Worm (Caenorhabditis elegans) whole organism, L2 larva: ENCODE data around the gene zak-1.

ENCODE experiments used
- C34F6.9 ChIP-seq: fragments of 150-350 bp; optimal IDR thresholded peaks from 2 replicates; lab custom pipeline; 2014; ENCODE audit warnings: missing biosample characterization, missing genetic modification characterization
- F13H6.1 ChIP-seq: sonication (generic microtip); optimal IDR thresholded peaks from 2 replicates; lab custom pipeline; 2016; ENCODE audit warnings: missing genetic modification characterization, missing compliant biosample characterization
- Y55F3AM.14 ChIP-seq: fragments of 200-800 bp; sonication (Bioruptor generic); optimal IDR thresholded peaks from 2 replicates; lab custom pipeline; 2018; ENCODE audit warnings: mild to moderate bottlenecking, missing genetic modification characterization, missing compliant biosample characterization
- ama-1 ChIP-seq: fragments of 150-350 bp; optimal IDR thresholded peaks from 2 replicates; lab custom pipeline; 2018; ENCODE audit warnings: inconsistent platforms
- blmp-1 ChIP-seq: sonication (generic microtip); optimal IDR thresholded peaks from 2 replicates; lab custom pipeline; 2017; ENCODE audit warnings: missing genetic modification characterization, mild to moderate bottlenecking, missing compliant biosample characterization, antibody characterized with exemption, moderate library complexity; ENCODE audit not compliant: insufficient read depth
- ceh-16 ChIP-seq: fragments of 150-350 bp; optimal IDR thresholded peaks from 2 replicates; lab custom pipeline; 2014; ENCODE audit warnings: missing biosample characterization, missing genetic modification characterization
- ceh-82 ChIP-seq: fragments of 150-350 bp; optimal IDR thresholded peaks from 2 replicates; lab custom pipeline; 2014; ENCODE audit warnings: missing biosample characterization, missing genetic modification characterization
- crh-2 ChIP-seq: sonication (generic microtip); optimal IDR thresholded peaks from 2 replicates; lab custom pipeline; 2017; ENCODE audit warnings: missing biosample characterization, missing genetic modification characterization
- egl-27 ChIP-seq: sonication (generic microtip); optimal IDR thresholded peaks from 3 replicates; lab custom pipeline; 2017; ENCODE audit warnings: missing biosample characterization, missing genetic modification reagents, missing genetic modification characterization
- elt-1 ChIP-seq: fragments of 150-350 bp; optimal IDR thresholded peaks from 2 replicates; lab custom pipeline; 2014; ENCODE audit warnings: missing biosample characterization, missing genetic modification characterization
- elt-3 ChIP-seq: sonication (generic microtip); optimal IDR thresholded peaks from 2 replicates; lab custom pipeline; 2017; ENCODE audit warnings: missing biosample characterization, missing genetic modification characterization
- fos-1 ChIP-seq: fragments of 150-350 bp; optimal IDR thresholded peaks from 2 replicates; lab custom pipeline; 2014; ENCODE audit warnings: missing biosample characterization, missing genetic modification characterization
- gmeb-1 ChIP-seq: fragments of 150-350 bp; optimal IDR thresholded peaks from 2 replicates; lab custom pipeline; 2014; ENCODE audit warnings: missing biosample characterization, missing genetic modification characterization
- lin-11 ChIP-seq: fragments of 150-350 bp; sonication (generic microtip); optimal IDR thresholded peaks from 2 replicates; lab custom pipeline; 2014; ENCODE audit warnings: missing biosample characterization, missing genetic modification characterization, inconsistent platforms, mixed read lengths
- lin-13 ChIP-seq: fragments of 150-350 bp; optimal IDR thresholded peaks from 2 replicates; lab custom pipeline; 2014; ENCODE audit warnings: missing biosample characterization, missing genetic modification reagents, missing genetic modification characterization
- lin-39 ChIP-seq: fragments of 150-350 bp; optimal IDR thresholded peaks from 2 replicates; lab custom pipeline; 2014; ENCODE audit warnings: missing biosample characterization, missing genetic modification reagents, missing genetic modification characterization
- lsy-2 ChIP-seq, 2 experiments: fragments of 150-350 bp in 1 of 2; sonication (generic microtip) in 1 of 2; optimal IDR thresholded peaks; 2 replicates each; lab custom pipeline; 2014 to 2017; ENCODE audit warnings: missing biosample characterization in 2 of 2, missing genetic modification characterization in 2 of 2
- nhr-11 ChIP-seq: fragments of 150-350 bp; optimal IDR thresholded peaks from 2 replicates; lab custom pipeline; 2014; ENCODE audit warnings: missing biosample characterization, missing genetic modification characterization
- nhr-12 ChIP-seq: fragments of 150-350 bp; optimal IDR thresholded peaks from 2 replicates; lab custom pipeline; 2014; ENCODE audit warnings: missing biosample characterization, missing genetic modification characterization
- nhr-129 ChIP-seq: fragments of 150-350 bp; optimal IDR thresholded peaks from 2 replicates; lab custom pipeline; 2014; ENCODE audit warnings: missing biosample characterization, missing genetic modification characterization
- nhr-21 ChIP-seq: fragments of 150-350 bp; optimal IDR thresholded peaks from 2 replicates; lab custom pipeline; 2014; ENCODE audit warnings: missing biosample characterization, missing genetic modification characterization
- nhr-23 ChIP-seq: fragments of 150-350 bp; optimal IDR thresholded peaks from 2 replicates; lab custom pipeline; 2014; ENCODE audit warnings: missing biosample characterization, missing genetic modification reagents, missing genetic modification characterization
- nhr-237 ChIP-seq: fragments of 150-350 bp; optimal IDR thresholded peaks from 2 replicates; lab custom pipeline; 2014; ENCODE audit warnings: missing biosample characterization, missing genetic modification characterization
- nhr-25 ChIP-seq: fragments of 150-350 bp; sonication (generic microtip); optimal IDR thresholded peaks from 3 replicates; lab custom pipeline; 2014; ENCODE audit warnings: missing biosample characterization, missing genetic modification characterization
- nhr-6 ChIP-seq: fragments of 150-350 bp; optimal IDR thresholded peaks from 2 replicates; lab custom pipeline; 2014; ENCODE audit warnings: missing biosample characterization, missing genetic modification characterization
- nhr-77 ChIP-seq: fragments of 150-350 bp; optimal IDR thresholded peaks from 2 replicates; lab custom pipeline; 2014; ENCODE audit warnings: missing biosample characterization, missing genetic modification characterization
- peb-1 ChIP-seq: fragments of 150-350 bp; optimal IDR thresholded peaks from 2 replicates; lab custom pipeline; 2014; ENCODE audit warnings: missing biosample characterization, missing genetic modification characterization
- sem-4 ChIP-seq: fragments of 150-350 bp; optimal IDR thresholded peaks from 2 replicates; lab custom pipeline; 2014; ENCODE audit warnings: missing biosample characterization, missing genetic modification reagents, missing genetic modification characterization
- skn-1 ChIP-seq: sonication (generic microtip); optimal IDR thresholded peaks from 2 replicates; lab custom pipeline; 2017; ENCODE audit warnings: missing biosample characterization, missing genetic modification characterization
- sma-3 ChIP-seq: sonication (generic microtip); optimal IDR thresholded peaks from 2 replicates; lab custom pipeline; 2016; ENCODE audit warnings: missing genetic modification reagents, missing genetic modification characterization, missing compliant biosample characterization
- sma-9 ChIP-seq, 2 experiments: fragments of 150-350 bp in 1 of 2; sonication (generic microtip) in 1 of 2; optimal IDR thresholded peaks; 2 replicates each; lab custom pipeline; 2014 to 2016; ENCODE audit warnings: missing genetic modification characterization in 2 of 2, mild to moderate bottlenecking in 1 of 2, missing biosample characterization in 1 of 2, missing compliant biosample characterization in 1 of 2, missing genetic modification reagents in 1 of 2, moderate library complexity in 1 of 2
- unc-55 ChIP-seq: fragments of 150-350 bp; sonication (generic microtip); optimal IDR thresholded peaks from 3 replicates; lab custom pipeline; 2014; ENCODE audit warnings: missing biosample characterization, missing genetic modification reagents, missing genetic modification characterization
- unc-62 ChIP-seq: fragments of 150-350 bp; optimal IDR thresholded peaks from 2 replicates; lab custom pipeline; 2014; ENCODE audit warnings: missing biosample characterization, missing genetic modification reagents, missing genetic modification characterization
- ztf-1 ChIP-seq: fragments of 200-800 bp; sonication (Bioruptor generic); conservative IDR thresholded peaks from 2 replicates; pipeline ENCODE4 v1.3.6; 2022; ENCODE audit warnings: missing genetic modification characterization, missing compliant biosample characterization
- ztf-11 ChIP-seq: sonication (generic microtip); optimal IDR thresholded peaks from 2 replicates; lab custom pipeline; 2017; ENCODE audit warnings: missing biosample characterization, missing genetic modification characterization
- ztf-4 ChIP-seq: fragments of 150-350 bp; optimal IDR thresholded peaks from 2 replicates; lab custom pipeline; 2014; ENCODE audit warnings: missing biosample characterization, missing genetic modification characterization

zak-1 gene

ce11 chrIII:6895677-6896076 is 39.1 kb upstream of the zak-1 start:
- TF ChIP-seq nhr-21 (no peak), nhr-129 (tag; lab: Kevin White, UChicago) (no peak), ztf-4 (tag; lab: Kevin White, UChicago) (no peak), elt-1 (no peak), nhr-23 (tag; lab: Kevin White, UChicago) (no peak), lin-11 (tag; lab: Kevin White, UChicago) (no peak), C34F6.9 (tag; lab: Kevin White, UChicago) (no peak), unc-62 (GFP tag; lab: Kevin White, UChicago) (no peak), ceh-16 (tag; lab: Kevin White, UChicago) (no peak), gmeb-1 (tag; lab: Kevin White, UChicago) (no peak), ceh-82 (tag; lab: Kevin White, UChicago) (no peak), nhr-237 (tag; lab: Kevin White, UChicago) (no peak), fos-1 (tag; lab: Kevin White, UChicago) (no peak), lsy-2 (tag; optimal IDR thresholded peaks at IDR 0.05; lab: Kevin White, UChicago) (no peak), egl-27 (no peak)

ce11 chrIII:6895166-6895565 is 38.6 kb upstream of the zak-1 start:
- peak; percentile 56 for TF ChIP-seq nhr-25 (tag; lab: Kevin White, UChicago)
- TF ChIP-seq peb-1 (tag; lab: Kevin White, UChicago): no peak
- peak; percentile 83 for TF ChIP-seq nhr-129 (tag; lab: Kevin White, UChicago)
- peak; percentile 82 for TF ChIP-seq F13H6.1 (tag; lab: Kevin White, UChicago)
- peak; percentile 83 for TF ChIP-seq fos-1 (tag; lab: Kevin White, UChicago)
- TF ChIP-seq ztf-1 (GFP tag; lab: Robert Waterston, UW): no peak
- TF ChIP-seq sem-4 (tag; lab: Kevin White, UChicago): peak; percentile 8
- no peak for TF ChIP-seq nhr-77 (tag; lab: Kevin White, UChicago)
- TF ChIP-seq nhr-11: no peak
- peak; percentile 14 for TF ChIP-seq lin-13
- TF ChIP-seq gmeb-1 (tag; lab: Kevin White, UChicago): peak; percentile 62
- no peak for TF ChIP-seq lin-39 (tag; lab: Kevin White, UChicago)
- TF ChIP-seq lsy-2 (tag; optimal IDR thresholded peaks at IDR 0.05; lab: Kevin White, UChicago): peak; percentile 17 to 82
- TF ChIP-seq nhr-6 (tag; lab: Kevin White, UChicago): peak; percentile 67
- no peak for TF ChIP-seq elt-3 (tag; lab: Kevin White, UChicago)
- no peak for TF ChIP-seq ztf-11 (tag; lab: Kevin White, UChicago)
- TF ChIP-seq sma-3 (GFP tag; lab: Kevin White, UChicago): peak; percentile 68
- peak; percentile 32 for TF ChIP-seq blmp-1 (tag; lab: Kevin White, UChicago)
- TF ChIP-seq nhr-21: peak; percentile 82
- TF ChIP-seq C34F6.9 (tag; lab: Kevin White, UChicago): peak; percentile 70
- peak; percentile 75 for TF ChIP-seq egl-27
- TF ChIP-seq ztf-4 (tag; lab: Kevin White, UChicago): no peak
- no peak for TF ChIP-seq nhr-12
- TF ChIP-seq sma-9 (GFP tag; optimal IDR thresholded peaks at IDR 0.05; lab: Kevin White, UChicago): peak; percentile 88
- TF ChIP-seq sma-9 (tag; optimal IDR thresholded peaks at IDR 0.05; lab: Kevin White, UChicago): no peak
- TF ChIP-seq crh-2 (tag; lab: Kevin White, UChicago): peak; percentile 76
- peak; percentile 9 for TF ChIP-seq ama-1 (lab: Kevin White, UChicago)
- no peak for TF ChIP-seq Y55F3AM.14 (GFP tag; lab: Kevin White, UChicago)

- no peak for TF ChIP-seq ama-1 (lab: Kevin White, UChicago)
- TF ChIP-seq, all 48 proteins: peak for 0
Measured at ce11 chrIII:6891560-6891959, 35.0 kb upstream of the zak-1 start, which contains the start of gene K04C2.5. Gene K04C2.5, minus strand, starts transcription at chrIII:6891660.

ce11 chrIII:6888999-6889824 is 32.6 kb upstream of the zak-1 start, which contains the start of the genes brd-1 and K04C2.2:
Gene brd-1, minus strand, starts transcription at chrIII:6889504.
Gene K04C2.2, plus strand, starts transcription at chrIII:6889774.
- TF ChIP-seq gmeb-1 (tag; lab: Kevin White, UChicago) (peak; percentile 55), unc-55 (peak; percentile 30), ztf-1 (GFP tag; lab: Robert Waterston, UW) (no peak), sem-4 (tag; lab: Kevin White, UChicago) (no peak), lsy-2 (tag; optimal IDR thresholded peaks at IDR 0.05; lab: Kevin White, UChicago) (peak in 1 of 2 experiments; percentile 56), sma-3 (GFP tag; lab: Kevin White, UChicago) (no peak), skn-1 (tag; lab: Kevin White, UChicago) (no peak), ceh-16 (tag; lab: Kevin White, UChicago) (no peak), nhr-77 (tag; lab: Kevin White, UChicago) (no peak), C34F6.9 (tag; lab: Kevin White, UChicago) (no peak)
